Worm (Caenorhabditis elegans) whole organism, dauer: Measurements from ENCODE around the gene ifd-1.

Source experiments
- unc-62 ChIP-seq: sonication (generic microtip); optimal IDR thresholded peaks from 2 replicates; lab custom pipeline; 2017; ENCODE audit warnings: missing biosample characterization, missing genetic modification reagents, missing genetic modification characterization

ifd-1 gene

ce11 chrX:8819815-8820415 lies 4.3 kb downstream of the ifd-1 start:
- TF ChIP-seq unc-62 (GFP tag; lab: Kevin White, UChicago): no peak

ce11 chrX:8817929-8818328 lies 6.3 kb downstream of the ifd-1 start:
- TF ChIP-seq unc-62 (GFP tag; lab: Kevin White, UChicago): no peak

ce11 chrX:8811916-8812315 lies 12.3 kb downstream of the ifd-1 start, which contains the start of gene cnnm-2:
TSS of gene cnnm-2 (plus strand) at chrX:8812105.
- TF ChIP-seq unc-62 (GFP tag; lab: Kevin White, UChicago): no peak

DNA sequence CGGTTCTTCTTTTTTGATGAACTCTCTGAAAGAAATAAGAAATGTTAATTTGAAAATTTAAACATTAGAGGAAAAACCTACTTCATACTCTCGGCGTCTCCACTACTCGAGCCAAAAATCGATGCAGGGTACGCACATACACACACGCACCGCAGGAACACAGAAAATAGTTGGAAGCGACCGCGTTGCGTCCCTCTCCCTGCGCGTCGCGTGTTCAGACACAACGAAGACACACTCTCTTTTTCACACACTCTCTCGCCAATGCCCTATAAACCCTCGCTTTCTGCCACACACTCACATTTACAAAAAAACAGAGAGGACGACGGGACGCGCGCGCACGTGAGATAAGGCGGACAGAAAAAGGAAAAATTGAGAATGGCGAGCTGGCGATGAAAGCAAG lies 13.3 kb downstream of the ifd-1 start, which contains the start of gene R04E5.9:
Gene R04E5.9 (minus strand): TSS at position 235 of the 400 bp plus-strand sequence.
- no peak for TF ChIP-seq unc-62 (GFP tag; lab: Kevin White, UChicago)

DNA sequence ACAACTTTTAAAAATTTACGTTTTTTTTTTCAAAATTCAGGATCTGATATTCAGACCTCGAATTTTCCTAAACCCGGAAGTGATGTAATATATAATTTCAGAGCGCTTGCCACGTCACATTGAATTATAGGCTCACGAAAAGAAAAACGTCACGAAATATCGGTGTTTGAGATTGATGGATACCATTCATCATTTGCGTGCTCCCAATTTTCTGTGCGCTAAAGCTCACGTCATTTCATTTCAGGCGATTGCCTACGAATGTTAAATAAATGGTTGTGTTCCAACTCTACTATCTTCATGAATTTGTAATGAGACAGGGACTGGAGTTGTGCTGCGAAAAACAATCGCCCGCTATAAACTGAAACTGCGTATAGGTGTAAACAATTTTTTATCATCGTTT lies 15.5 kb downstream of the ifd-1 start:
- TF ChIP-seq unc-62 (GFP tag; lab: Kevin White, UChicago): no peak

- no peak for TF ChIP-seq unc-62 (GFP tag; lab: Kevin White, UChicago)
These were observed 18.0 kb downstream of the ifd-1 start, which contains the start of gene R04E5.8 for ce11 chrX:8806070-8806799. TSS of gene R04E5.8 (minus strand) at chrX:8806120.

DNA sequence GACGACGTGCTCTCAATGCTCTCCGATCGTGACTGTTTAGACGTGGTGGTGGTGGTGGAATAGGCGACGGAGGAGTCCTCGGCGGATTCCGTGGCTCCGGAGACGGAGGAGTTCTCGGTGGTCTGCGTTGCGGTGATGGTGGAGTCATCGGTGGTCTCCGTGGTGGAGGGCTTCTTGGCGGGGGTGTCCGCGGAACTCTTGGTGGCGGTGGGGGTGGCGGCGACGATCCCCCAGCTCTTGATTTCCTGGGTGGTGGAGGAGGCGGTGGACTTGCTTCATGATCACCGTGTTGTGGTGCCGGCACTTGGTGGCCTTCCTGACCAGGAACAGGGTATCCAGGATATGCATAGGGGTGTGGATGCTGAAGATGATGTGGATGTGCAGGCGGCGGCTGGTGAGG lies 18.8 kb downstream of the ifd-1 start:
- no peak for TF ChIP-seq unc-62 (GFP tag; lab: Kevin White, UChicago)

- no peak for TF ChIP-seq unc-62 (GFP tag; lab: Kevin White, UChicago)
These were observed 23.3 kb downstream of the ifd-1 start for ce11 chrX:8800983-8801382.

- TF ChIP-seq unc-62 (GFP tag; lab: Kevin White, UChicago): no peak
These were observed 23.9 kb downstream of the ifd-1 start for ce11 chrX:8800355-8800754.

ce11 chrX:8799925-8800324 lies 24.3 kb downstream of the ifd-1 start:
- no peak for TF ChIP-seq unc-62 (GFP tag; lab: Kevin White, UChicago)

DNA sequence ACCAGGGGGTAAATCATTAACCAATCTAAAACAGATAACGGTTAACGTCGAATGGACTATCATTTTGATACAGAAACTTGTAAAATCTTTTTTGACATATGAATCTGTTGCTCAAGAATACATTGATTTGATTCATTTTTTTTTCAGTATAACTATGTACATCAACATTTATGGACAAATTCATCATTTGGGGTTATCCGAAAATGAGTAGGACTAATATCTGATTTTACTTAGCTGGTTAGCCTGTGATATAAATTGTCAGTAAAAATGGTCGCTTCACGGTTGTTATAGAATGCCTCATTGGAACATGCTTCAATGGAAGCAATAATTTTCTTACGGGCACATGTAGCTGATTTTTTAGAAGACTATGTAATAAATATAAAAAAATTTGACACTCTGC lies 26.6 kb downstream of the ifd-1 start:
- TF ChIP-seq unc-62 (GFP tag; lab: Kevin White, UChicago): no peak

ce11 chrX:8796699-8797282 lies 27.5 kb downstream of the ifd-1 start, which contains the start of gene R04E5.7:
TSS of gene R04E5.7 (minus strand) at chrX:8797262.
- no peak for TF ChIP-seq unc-62 (GFP tag; lab: Kevin White, UChicago)

DNA sequence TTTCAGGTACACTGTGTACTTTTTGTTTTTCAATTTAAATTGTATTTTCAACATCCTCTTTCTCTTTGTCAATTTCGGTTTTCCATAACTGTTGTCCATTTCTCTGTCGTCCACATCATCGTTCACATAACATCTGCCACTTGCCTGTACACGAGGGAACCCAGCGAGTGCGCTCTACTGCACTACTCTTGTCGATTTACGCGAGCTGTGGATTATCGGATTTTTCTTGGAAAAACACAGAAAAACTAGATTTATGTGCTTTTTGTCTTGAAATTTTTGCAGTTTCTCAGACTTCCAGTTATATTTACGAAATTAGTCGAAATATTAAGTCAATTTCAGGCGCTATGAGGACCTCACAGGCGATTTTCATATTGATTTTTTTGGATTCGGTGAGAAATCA lies 32.4 kb downstream of the ifd-1 start, which contains the start of gene chup-1:
Gene chup-1 (plus strand): TSS at position 340 of the 400 bp plus-strand sequence.
- TF ChIP-seq unc-62 (GFP tag; lab: Kevin White, UChicago): no peak

DNA sequence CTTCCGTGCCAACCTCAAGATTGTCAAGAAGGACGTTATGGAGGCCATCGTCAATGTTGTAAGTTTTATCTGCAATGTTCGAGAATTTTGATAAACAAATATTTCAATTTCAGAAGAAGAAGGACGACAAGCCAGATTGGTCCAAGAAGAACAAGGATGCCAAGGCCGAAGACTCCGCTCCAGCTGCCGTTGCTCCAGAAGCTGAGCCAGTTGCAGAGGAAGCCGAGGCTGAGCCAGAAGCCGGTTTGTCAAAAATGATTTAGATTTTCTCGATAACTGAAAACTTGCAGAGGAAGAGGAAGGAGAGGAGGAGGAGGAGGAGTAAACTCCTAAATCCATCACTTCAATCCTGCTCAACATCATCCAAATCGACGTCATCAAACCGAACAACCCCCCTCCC lies 34.2 kb downstream of the ifd-1 start:
- TF ChIP-seq unc-62 (GFP tag; lab: Kevin White, UChicago): no peak

DNA sequence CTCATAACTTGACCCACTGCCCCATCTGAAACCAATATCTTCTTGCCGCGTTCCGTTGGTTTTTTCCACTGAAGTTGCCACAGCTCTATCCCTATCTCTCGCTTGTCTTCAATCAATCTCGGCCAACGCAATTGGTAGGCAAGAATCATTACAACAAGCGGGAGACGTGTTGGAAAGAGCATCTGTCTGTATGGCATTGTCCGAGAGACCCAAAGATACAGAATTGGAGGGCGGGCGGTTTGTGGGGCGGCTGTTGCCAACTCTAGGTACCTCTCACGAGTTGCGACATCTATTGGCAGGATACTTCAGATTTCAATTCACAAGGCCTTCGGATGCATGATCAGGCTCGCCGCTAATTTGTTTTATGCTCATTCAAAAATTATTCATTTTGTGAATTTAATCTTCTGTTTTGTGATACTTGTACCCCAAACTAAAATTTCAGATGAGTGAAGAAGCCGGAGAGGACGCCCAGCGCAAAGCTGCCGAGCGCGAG lies 35.2 kb downstream of the ifd-1 start, which contains the start of gene unc-27:
Gene unc-27 (plus strand): TSS at position 443 of the 493 bp plus-strand sequence.
- TF ChIP-seq unc-62 (GFP tag; lab: Kevin White, UChicago): no peak

- no peak for TF ChIP-seq unc-62 (GFP tag; lab: Kevin White, UChicago)
These were observed 36.5 kb downstream of the ifd-1 start for ce11 chrX:8787689-8788222.
